Comparison of ENCODE assay signal across 4 fruit fly cellular contexts in the genomic region with DNA sequence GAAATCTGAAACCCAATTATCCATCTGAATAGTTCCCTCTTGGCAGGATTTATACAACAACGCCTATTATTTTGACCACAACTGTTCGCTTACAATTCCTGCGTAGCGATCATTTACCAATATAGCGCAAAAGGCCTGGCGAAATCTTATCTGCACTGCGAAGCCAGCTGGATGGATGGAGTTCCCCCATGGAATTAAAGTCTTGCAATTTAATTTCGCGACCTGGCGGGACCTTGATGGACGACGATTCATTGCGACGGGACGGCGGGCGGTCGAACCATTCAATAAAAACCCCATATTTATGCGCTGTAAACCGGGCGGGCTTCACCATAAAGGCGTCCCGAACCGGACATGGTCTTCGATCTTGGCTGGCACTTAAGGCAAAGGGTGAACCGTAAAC.
TF ChIP-seq lines count a peak whose summit lies in the region.

No protein-coding gene starts in this region.

- no peak for TF ChIP-seq CTCF in whole organism, embryonic (GFP tag; optimal IDR thresholded peaks at IDR 0.05; lab: Kevin White, UChicago)

TF ChIP-seq in whole organism, embryonic, 481 proteins besides CTCF, POLR2A, EP300 and RAD21:
- TF ChIP-seq CG7928 (GFP tag; optimal IDR thresholded peaks at IDR 0.05; lab: Kevin White, UChicago) (no peak), CG2889 (GFP tag; IDR thresholded peaks at IDR 0.05; lab: Robert Waterston, UW) (no peak), Blimp-1 (GFP tag; optimal IDR thresholded peaks at IDR 0.05; lab: Kevin White, UChicago) (no peak), Drgx (GFP tag; IDR thresholded peaks at IDR 0.05; lab: Robert Waterston, UW) (0 out of 2 replicates have a peak, but pooled peaks have one; percentile 9), nom (GFP tag; optimal IDR thresholded peaks at IDR 0.05; lab: Kevin White, UChicago) (peak; percentile 10), CG3847 (GFP tag; IDR thresholded peaks at IDR 0.05; lab: Robert Waterston, UW) (no peak), CG32772 (GFP tag; IDR thresholded peaks at IDR 0.05; lab: Robert Waterston, UW) (no peak), CG8359 (GFP tag; optimal IDR thresholded peaks at IDR 0.05; lab: Kevin White, UChicago; ENCODE audit: borderline replicate concordance) (no peak), CG8765 (GFP tag; IDR thresholded peaks at IDR 0.05; lab: Robert Waterston, UW) (no peak), stwl (tag; optimal IDR thresholded peaks at IDR 0.05; lab: Kevin White, UChicago) (no peak), pum (GFP tag; optimal IDR thresholded peaks at IDR 0.05; lab: Kevin White, UChicago) (no peak), H2.0 (GFP tag; IDR thresholded peaks at IDR 0.05; lab: Robert Waterston, UW) (no peak), CG14667 (GFP tag; IDR thresholded peaks at IDR 0.05; lab: Robert Waterston, UW) (no peak), ara (GFP tag; IDR thresholded peaks at IDR 0.05; lab: Robert Waterston, UW) (0 out of 2 replicates have a peak, but pooled peaks have one; percentile 8), az2 (GFP tag; optimal IDR thresholded peaks at IDR 0.05; lab: Kevin White, UChicago) (no peak), lab (GFP tag; optimal IDR thresholded peaks at IDR 0.05; lab: Kevin White, UChicago) (no peak), fd64A (GFP tag; optimal IDR thresholded peaks at IDR 0.05; lab: Kevin White, UChicago) (no peak), ap (GFP tag; IDR thresholded peaks at IDR 0.05; lab: Robert Waterston, UW) (0 out of 2 replicates have a peak, but pooled peaks have one; percentile 7), sim (GFP tag; IDR thresholded peaks at IDR 0.05; lab: Robert Waterston, UW) (no peak), NfI (GFP tag; optimal IDR thresholded peaks at IDR 0.05; lab: Kevin White, UChicago) (no peak)
TF ChIP-seq in whole organism, embryonic: peak in this region for 4.

TF ChIP-seq in whole organism, prepupa, 60 proteins besides CTCF, POLR2A, EP300 and RAD21 (continues in another document):
- TF ChIP-seq CG16779 (tag; optimal IDR thresholded peaks at IDR 0.05; lab: Kevin White, UChicago) (no peak), Sox15 (GFP tag; optimal IDR thresholded peaks at IDR 0.05; lab: Kevin White, UChicago) (no peak), CG34406 (GFP tag; optimal IDR thresholded peaks at IDR 0.05; lab: Kevin White, UChicago) (no peak), CG8319 (GFP tag; optimal IDR thresholded peaks at IDR 0.05; lab: Kevin White, UChicago) (no peak), Eip93F (GFP tag; optimal IDR thresholded peaks at IDR 0.05; lab: Kevin White, UChicago) (no peak), lz (GFP tag; optimal IDR thresholded peaks at IDR 0.05; lab: Kevin White, UChicago) (no peak), Sox102F (GFP tag; optimal IDR thresholded peaks at IDR 0.05; lab: Kevin White, UChicago) (no peak), CG32006 (GFP tag; optimal IDR thresholded peaks at IDR 0.05; lab: Kevin White, UChicago) (peak; percentile 25), Gug (GFP tag; IDR thresholded peaks at IDR 0.05; lab: Robert Waterston, UW) (no peak), eg (GFP tag; IDR thresholded peaks at IDR 0.05; lab: Robert Waterston, UW) (no peak), CG9139 (GFP tag; optimal IDR thresholded peaks at IDR 0.05; lab: Kevin White, UChicago) (no peak), Eip78C (GFP tag; lab: Kevin White, UChicago) (no peak), esn (GFP tag; optimal IDR thresholded peaks at IDR 0.05; lab: Kevin White, UChicago) (peak; percentile 27), fd59A (GFP tag; optimal IDR thresholded peaks at IDR 0.05; lab: Kevin White, UChicago) (no peak), Eip75B (GFP tag; optimal IDR thresholded peaks at IDR 0.05; lab: Kevin White, UChicago) (peak; percentile 27), CG8119 (GFP tag; IDR thresholded peaks at IDR 0.05; lab: Robert Waterston, UW) (no peak), Hr4 (GFP tag; optimal IDR thresholded peaks at IDR 0.05; lab: Kevin White, UChicago) (peak; percentile 33), CG8632 (GFP tag; optimal IDR thresholded peaks at IDR 0.05; lab: Kevin White, UChicago) (no peak), Ets96B (tag; optimal IDR thresholded peaks at IDR 0.05; lab: Kevin White, UChicago) (peak; percentile 26), dsx (GFP tag; optimal IDR thresholded peaks at IDR 0.05; lab: Kevin White, UChicago; ENCODE audit: poor library complexity, severe bottlenecking) (no peak), CG6276 (GFP tag; optimal IDR thresholded peaks at IDR 0.05; lab: Kevin White, UChicago) (no peak), Lpt (GFP tag; optimal IDR thresholded peaks at IDR 0.05; lab: Kevin White, UChicago) (no peak), CG1621 (tag; optimal IDR thresholded peaks at IDR 0.05; lab: Kevin White, UChicago) (peak; percentile 2), fkh (GFP tag; optimal IDR thresholded peaks at IDR 0.05; lab: Kevin White, UChicago) (no peak)

TF ChIP-seq in whole organism, pupa, 21 proteins besides CTCF, POLR2A, EP300 and RAD21:
- TF ChIP-seq CG8301 (tag; optimal IDR thresholded peaks at IDR 0.05; lab: Kevin White, UChicago) (peak; percentile 28), CG12605 (GFP tag; IDR thresholded peaks at IDR 0.05; lab: Robert Waterston, UW) (no peak), EcR (GFP tag; optimal IDR thresholded peaks at IDR 0.05; lab: Kevin White, UChicago) (no peak), CG15710 (tag; optimal IDR thresholded peaks at IDR 0.05; lab: Kevin White, UChicago) (peak; percentile 21), rn (GFP tag; IDR thresholded peaks at IDR 0.05; lab: Robert Waterston, UW) (no peak), fd96Ca (GFP tag; IDR thresholded peaks at IDR 0.05; lab: Robert Waterston, UW) (no peak), Pif1B (GFP tag; optimal IDR thresholded peaks at IDR 0.05; lab: Kevin White, UChicago) (no peak), CG4496 (GFP tag; IDR thresholded peaks at IDR 0.05; lab: Robert Waterston, UW) (peak; percentile 36; the same call in 1 of the 3 replicates), CG9948 (tag; optimal IDR thresholded peaks at IDR 0.05; lab: Kevin White, UChicago) (peak; percentile 32), gl (tag; optimal IDR thresholded peaks at IDR 0.05; lab: Kevin White, UChicago) (no peak), CG34367 (tag; optimal IDR thresholded peaks at IDR 0.05; lab: Kevin White, UChicago) (no peak), Snoo (tag; optimal IDR thresholded peaks at IDR 0.05; lab: Kevin White, UChicago) (no peak), Pif1A (GFP tag; optimal IDR thresholded peaks at IDR 0.05; lab: Kevin White, UChicago) (peak; percentile 17), CG13204 (GFP tag; optimal IDR thresholded peaks at IDR 0.05; lab: Kevin White, UChicago) (no peak), CG10348 (GFP tag; IDR thresholded peaks at IDR 0.05; lab: Robert Waterston, UW) (no peak), D1 (tag; optimal IDR thresholded peaks at IDR 0.05; lab: Kevin White, UChicago) (peak; percentile 44), CG8159 (tag; optimal IDR thresholded peaks at IDR 0.05; lab: Kevin White, UChicago) (peak; percentile 20), CG17806 (tag; optimal IDR thresholded peaks at IDR 0.05; lab: Kevin White, UChicago) (no peak)

TF ChIP-seq in whole organism, wandering third instar larva, 38 proteins besides CTCF, POLR2A, EP300 and RAD21:
- TF ChIP-seq Sp1 (GFP tag; optimal IDR thresholded peaks at IDR 0.05; lab: Kevin White, UChicago) (no peak), Rel (GFP tag; optimal IDR thresholded peaks at IDR 0.05; lab: Kevin White, UChicago) (no peak), Rel (tag; optimal IDR thresholded peaks at IDR 0.05; lab: Kevin White, UChicago) (peak; percentile 90)
